Worm (Caenorhabditis elegans): ENCODE data around the gene R53.4.
A peak's percentile ranks its signal among the peaks of the same experiment; 100 is the strongest.

R53.4 gene

DNA sequence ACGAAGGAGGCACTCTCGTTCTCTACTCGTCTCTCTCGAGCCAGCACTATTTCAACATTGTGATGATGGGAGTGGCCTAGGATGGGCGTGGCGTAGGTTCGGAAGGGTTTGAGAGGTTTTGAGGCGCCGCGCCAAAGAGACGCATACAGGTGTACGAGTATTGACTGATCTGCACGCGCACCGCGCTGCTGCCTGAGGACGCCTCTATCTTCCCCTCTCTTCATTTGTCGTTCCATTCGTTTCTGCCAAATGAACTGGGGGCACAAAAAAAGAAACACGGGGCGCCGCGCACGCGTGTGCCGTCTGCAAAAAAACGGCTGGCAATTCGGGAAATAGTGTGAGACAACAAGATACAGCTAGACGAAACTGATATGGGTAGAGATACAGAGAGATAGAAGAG, 48.2 kb upstream of the R53.4 start, which contains the start of gene lec-2 (continued):
- TF ChIP-seq F22D6.2 (tag; optimal IDR thresholded peaks at IDR 0.05), result no peak
- TF ChIP-seq die-1 (tag; optimal IDR thresholded peaks at IDR 0.05), result peak; percentile 12
- TF ChIP-seq tbp1 (GFP tag; optimal IDR thresholded peaks at IDR 0.05), result no peak
- TF ChIP-seq sptf-2 (GFP tag; optimal IDR thresholded peaks at IDR 0.05), result no peak
- no peak for TF ChIP-seq madf-3 (GFP tag; IDR thresholded peaks at IDR 0.05)
- peak; percentile 43 for TF ChIP-seq ztf-26 (tag; optimal IDR thresholded peaks at IDR 0.05)
- no peak for TF ChIP-seq nhr-80 (tag; optimal IDR thresholded peaks at IDR 0.05)
- TF ChIP-seq C06A6.2 (GFP tag; conservative IDR thresholded peaks at IDR 0.05), result no peak
- TF ChIP-seq lin-40 (tag; optimal IDR thresholded peaks at IDR 0.05), result peak; percentile 63
- no peak for TF ChIP-seq Y56A3A.18 (GFP tag; IDR thresholded peaks at IDR 0.05)
- no peak for TF ChIP-seq let-607 (tag; optimal IDR thresholded peaks at IDR 0.05)
- TF ChIP-seq gei-17 (GFP tag; optimal IDR thresholded peaks at IDR 0.05), result no peak
- TF ChIP-seq aptf-3 (GFP tag; IDR thresholded peaks at IDR 0.05), result no peak
- TF ChIP-seq hlh-26 (GFP tag; conservative IDR thresholded peaks at IDR 0.05), result no peak
- TF ChIP-seq cebp-2 (GFP tag; IDR thresholded peaks at IDR 0.05), result no peak
- peak; percentile 25 for TF ChIP-seq atf-7 (tag; optimal IDR thresholded peaks at IDR 0.05)
- TF ChIP-seq madf-6 (GFP tag; IDR thresholded peaks at IDR 0.05), result no peak
- TF ChIP-seq ceh-40 (GFP tag; IDR thresholded peaks at IDR 0.05), result no peak
- no peak for TF ChIP-seq snpc-3.4 (tag; optimal IDR thresholded peaks at IDR 0.05)
- TF ChIP-seq Y67H2A.10 (GFP tag; conservative IDR thresholded peaks at IDR 0.05), result no peak
- peak; percentile 33 for TF ChIP-seq attf-5 (GFP tag; optimal IDR thresholded peaks at IDR 0.05)
- TF ChIP-seq ztf-3 (GFP tag; optimal IDR thresholded peaks at IDR 0.05), result peak; percentile 0
- peak; percentile 20 for TF ChIP-seq K12H6.12 (tag; optimal IDR thresholded peaks at IDR 0.05)
- TF ChIP-seq mes-4 (tag; optimal IDR thresholded peaks at IDR 0.05), result no peak
- peak; percentile 63 for TF ChIP-seq lin-26 (GFP tag; IDR thresholded peaks at IDR 0.05)

DNA sequence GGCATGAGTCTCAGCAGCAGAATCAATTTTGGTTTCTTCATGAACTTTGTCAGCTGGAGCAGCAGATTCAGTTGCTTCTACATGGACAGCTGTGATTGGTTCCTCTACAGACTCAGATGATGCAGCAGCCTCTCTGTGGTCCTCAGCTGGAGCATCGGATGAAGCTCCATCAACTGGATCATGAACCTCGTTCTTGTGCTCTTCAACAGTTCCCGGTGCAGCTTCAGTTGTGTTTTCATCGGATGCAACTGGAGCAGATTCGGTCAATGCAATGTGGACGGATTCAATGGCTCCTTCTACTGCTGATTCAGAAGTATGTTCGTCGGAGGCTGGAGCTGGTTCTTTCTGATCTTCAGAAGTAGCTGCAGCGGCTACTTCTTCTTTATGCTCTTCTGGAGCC, 46.5 kb upstream of the R53.4 start:
- TF ChIP-seq lin-26 (GFP tag; IDR thresholded peaks at IDR 0.05) (no peak), F55B11.4 (tag; optimal IDR thresholded peaks at IDR 0.05; ENCODE audit: borderline replicate concordance, insufficient read depth) (no peak), snpc-1.3 (tag; optimal IDR thresholded peaks at IDR 0.05; ENCODE audit: insufficient read depth) (no peak), egl-44 (GFP tag; IDR thresholded peaks at IDR 0.05) (no peak), F22D6.2 (tag; optimal IDR thresholded peaks at IDR 0.05) (no peak)

DNA sequence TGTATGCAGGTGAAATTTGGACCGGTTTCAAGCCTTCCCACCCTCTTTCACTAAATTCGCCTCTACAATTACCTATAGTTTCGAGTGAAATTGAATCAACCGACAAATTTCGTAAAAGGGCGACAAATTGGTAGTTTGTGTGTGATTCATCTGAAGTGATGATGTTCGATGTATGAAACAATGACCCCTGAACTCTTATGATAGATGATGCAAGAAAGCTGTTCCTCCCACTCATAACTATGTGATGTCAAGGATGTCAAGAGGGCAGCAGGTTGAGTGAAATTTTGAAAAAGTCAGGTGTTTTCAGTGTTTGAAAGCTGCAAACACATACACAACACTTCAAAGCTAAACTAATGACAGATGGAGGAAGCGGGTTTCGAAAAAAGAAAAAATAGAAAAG, 44.6 kb upstream of the R53.4 start:
- TF ChIP-seq snpc-1.1 (tag; optimal IDR thresholded peaks at IDR 0.05; ENCODE audit: insufficient read depth) (no peak), repo-1 (tag; optimal IDR thresholded peaks at IDR 0.05) (no peak), sdz-38 (tag; optimal IDR thresholded peaks at IDR 0.05) (no peak), fkh-3 (tag; optimal IDR thresholded peaks at IDR 0.05) (no peak), pbrm-1 (GFP tag; IDR thresholded peaks at IDR 0.05) (no peak), Y56A3A.18 (GFP tag; IDR thresholded peaks at IDR 0.05) (0 out of 2 replicates have a peak, but pooled peaks have one; percentile 16), zfh-2 (GFP tag; conservative IDR thresholded peaks at IDR 0.05) (no peak), ztf-26 (tag; optimal IDR thresholded peaks at IDR 0.05) (no peak), ama-1 (optimal IDR thresholded peaks at IDR 0.05) (no peak), ama-1 (GFP tag; optimal IDR thresholded peaks at IDR 0.05) (no peak), cebp-1 (GFP tag; IDR thresholded peaks at IDR 0.05) (no peak), cebp-1 (tag; optimal IDR thresholded peaks at IDR 0.05) (peak; percentile 5), Y95B8A.8 (GFP tag; IDR thresholded peaks at IDR 0.05) (no peak)

Measured in whole organism, young adult.